Worm (Caenorhabditis elegans) whole organism, L3 larva: ENCODE results near the gene clec-126.

Experiments used
- R02D3.7 ChIP-seq: fragments of 150-350 bp; optimal IDR thresholded peaks from 2 replicates; lab custom pipeline; 2014; ENCODE audit warnings: missing biosample characterization, missing genetic modification characterization
- aly-2 ChIP-seq: fragments of 150-350 bp; optimal IDR thresholded peaks from 2 replicates; lab custom pipeline; 2014; ENCODE audit warnings: missing biosample characterization, missing genetic modification characterization
- ama-1 ChIP-seq: fragments of 150-350 bp; optimal IDR thresholded peaks from 2 replicates; lab custom pipeline; 2018
- ceh-82 ChIP-seq: fragments of 150-350 bp; optimal IDR thresholded peaks from 2 replicates; lab custom pipeline; 2014; ENCODE audit warnings: missing biosample characterization, missing genetic modification characterization
- ceh-9 ChIP-seq: sonication (generic microtip); optimal IDR thresholded peaks from 2 replicates; lab custom pipeline; 2018; ENCODE audit warnings: missing biosample characterization, missing genetic modification characterization
- daf-12 ChIP-seq: fragments of 150-350 bp; optimal IDR thresholded peaks from 2 replicates; lab custom pipeline; 2014; ENCODE audit warnings: missing biosample characterization, missing genetic modification reagents, missing genetic modification characterization
- egl-27 ChIP-seq: sonication (generic microtip); optimal IDR thresholded peaks from 4 replicates; lab custom pipeline; 2017; ENCODE audit warnings: missing biosample characterization, missing genetic modification reagents, missing genetic modification characterization
- elt-2 ChIP-seq: sonication (generic microtip); optimal IDR thresholded peaks from 2 replicates; lab custom pipeline; 2016; ENCODE audit warnings: missing genetic modification reagents, mild to moderate bottlenecking, missing genetic modification characterization, missing compliant biosample characterization
- elt-3 ChIP-seq, 3 experiments: fragments of 150-350 bp in 1 of 3; sonication (generic microtip) in 2 of 3; optimal IDR thresholded peaks; 2 replicates in 2 of 3; 4 replicates in 1 of 3; lab custom pipeline; 2014 to 2017; ENCODE audit warnings: missing biosample characterization in 3 of 3, missing genetic modification characterization in 3 of 3
- eor-1 ChIP-seq, 2 experiments: fragments of 150-350 bp; optimal IDR thresholded peaks; 2 replicates each; lab custom pipeline; 2014 to 2018; ENCODE audit warnings: missing biosample characterization in 2 of 2, missing genetic modification characterization in 2 of 2
- fkh-10 ChIP-seq: sonication (generic microtip); optimal IDR thresholded peaks from 2 replicates; lab custom pipeline; 2017; ENCODE audit warnings: missing biosample characterization, missing genetic modification reagents, missing genetic modification characterization
- fkh-2 ChIP-seq: fragments of 150-350 bp; optimal IDR thresholded peaks from 2 replicates; lab custom pipeline; 2014; ENCODE audit warnings: missing biosample characterization, missing genetic modification reagents, missing genetic modification characterization
- fos-1 ChIP-seq: fragments of 150-350 bp; optimal IDR thresholded peaks from 2 replicates; lab custom pipeline; 2014; ENCODE audit warnings: missing biosample characterization, missing genetic modification characterization
- hmg-11 ChIP-seq: sonication (generic microtip); optimal IDR thresholded peaks from 2 replicates; lab custom pipeline; 2016; ENCODE audit warnings: missing genetic modification characterization, missing compliant biosample characterization
- jun-1 ChIP-seq: fragments of 150-350 bp; optimal IDR thresholded peaks from 2 replicates; lab custom pipeline; 2014; ENCODE audit warnings: missing biosample characterization, missing genetic modification reagents, missing genetic modification characterization
- lin-15B ChIP-seq: fragments of 150-350 bp; optimal IDR thresholded peaks from 2 replicates; lab custom pipeline; 2014; ENCODE audit warnings: missing biosample characterization, missing genetic modification characterization
- lin-39 ChIP-seq: fragments of 150-350 bp; optimal IDR thresholded peaks from 2 replicates; lab custom pipeline; 2018; ENCODE audit warnings: missing biosample characterization, missing genetic modification reagents, missing genetic modification characterization
- lsy-12 ChIP-seq: sonication (generic microtip); optimal IDR thresholded peaks from 2 replicates; lab custom pipeline; 2016; ENCODE audit warnings: mild to moderate bottlenecking, missing genetic modification characterization, missing compliant biosample characterization
- mdl-1 ChIP-seq: fragments of 150-350 bp; optimal IDR thresholded peaks from 2 replicates; lab custom pipeline; 2014; ENCODE audit warnings: missing biosample characterization, missing genetic modification characterization
- nfya-1 ChIP-seq: sonication (generic microtip); optimal IDR thresholded peaks from 2 replicates; lab custom pipeline; 2017; ENCODE audit warnings: missing genetic modification characterization, mild to moderate bottlenecking, missing compliant biosample characterization, antibody characterized with exemption, moderate library complexity; ENCODE audit not compliant: insufficient read depth
- nhr-11 ChIP-seq: fragments of 150-350 bp; optimal IDR thresholded peaks from 2 replicates; lab custom pipeline; 2014; ENCODE audit warnings: missing biosample characterization, missing genetic modification characterization
- nhr-12 ChIP-seq: fragments of 150-350 bp; optimal IDR thresholded peaks from 2 replicates; lab custom pipeline; 2014; ENCODE audit warnings: missing biosample characterization, missing genetic modification characterization
- nhr-23 ChIP-seq: fragments of 150-350 bp; optimal IDR thresholded peaks from 2 replicates; lab custom pipeline; 2014; ENCODE audit warnings: missing biosample characterization, missing genetic modification reagents, missing genetic modification characterization
- nhr-237 ChIP-seq: fragments of 150-350 bp; optimal IDR thresholded peaks from 2 replicates; lab custom pipeline; 2014; ENCODE audit warnings: missing biosample characterization, missing genetic modification characterization
- nhr-25 ChIP-seq: sonication (generic microtip); optimal IDR thresholded peaks from 2 replicates; lab custom pipeline; 2017; ENCODE audit warnings: missing biosample characterization, missing genetic modification characterization
- nhr-28 ChIP-seq: fragments of 150-350 bp; optimal IDR thresholded peaks from 2 replicates; lab custom pipeline; 2014; ENCODE audit warnings: missing biosample characterization, missing genetic modification characterization
- nhr-43 ChIP-seq: sonication (generic microtip); optimal IDR thresholded peaks from 2 replicates; lab custom pipeline; 2016; ENCODE audit warnings: mild to moderate bottlenecking, missing genetic modification characterization, missing compliant biosample characterization; ENCODE audit not compliant: poor library complexity, severe bottlenecking
- nhr-67 ChIP-seq: fragments of 150-350 bp; optimal IDR thresholded peaks from 2 replicates; lab custom pipeline; 2014; ENCODE audit warnings: missing biosample characterization, missing genetic modification characterization
- nhr-76 ChIP-seq: fragments of 150-350 bp; sonication (generic microtip); optimal IDR thresholded peaks from 5 replicates; lab custom pipeline; 2014; ENCODE audit warnings: missing biosample characterization, missing genetic modification characterization
- nhr-77 ChIP-seq: fragments of 150-350 bp; optimal IDR thresholded peaks from 2 replicates; lab custom pipeline; 2014; ENCODE audit warnings: missing biosample characterization, missing genetic modification characterization
- pha-4 ChIP-seq: fragments of 150-350 bp; optimal IDR thresholded peaks from 2 replicates; lab custom pipeline; 2014; ENCODE audit warnings: missing biosample characterization, missing genetic modification reagents, missing genetic modification characterization
- pqm-1 ChIP-seq: fragments of 150-350 bp; optimal IDR thresholded peaks from 2 replicates; lab custom pipeline; 2017; ENCODE audit warnings: missing biosample characterization, missing genetic modification characterization, inconsistent platforms
- sea-2 ChIP-seq: fragments of 150-350 bp; sonication (generic microtip); optimal IDR thresholded peaks from 4 replicates; lab custom pipeline; 2014; ENCODE audit warnings: missing biosample characterization, missing genetic modification reagents, missing genetic modification characterization
- skn-1 ChIP-seq: fragments of 150-350 bp; optimal IDR thresholded peaks from 2 replicates; lab custom pipeline; 2014; ENCODE audit warnings: missing biosample characterization, missing genetic modification characterization
- snpc-4 ChIP-seq: fragments of 150-350 bp; optimal IDR thresholded peaks from 2 replicates; lab custom pipeline; 2014; ENCODE audit warnings: missing biosample characterization, missing genetic modification characterization
- tbx-2 ChIP-seq: sonication (generic microtip); optimal IDR thresholded peaks from 2 replicates; lab custom pipeline; 2016; ENCODE audit warnings: mild to moderate bottlenecking, missing genetic modification characterization, missing compliant biosample characterization
- unc-39 ChIP-seq: sonication (generic microtip); optimal IDR thresholded peaks from 4 replicates; lab custom pipeline; 2017; ENCODE audit warnings: missing biosample characterization, missing genetic modification characterization
- unc-62 ChIP-seq: fragments of 150-350 bp; sonication (generic microtip); optimal IDR thresholded peaks from 4 replicates; lab custom pipeline; 2014; ENCODE audit warnings: missing biosample characterization, missing genetic modification reagents, missing genetic modification characterization
- zag-1 ChIP-seq: fragments of 150-350 bp; optimal IDR thresholded peaks from 2 replicates; lab custom pipeline; 2014; ENCODE audit warnings: missing biosample characterization, missing genetic modification characterization
- ztf-11 ChIP-seq: fragments of 150-350 bp; optimal IDR thresholded peaks from 2 replicates; lab custom pipeline; 2014; ENCODE audit warnings: missing biosample characterization, missing genetic modification characterization
- ztf-4 ChIP-seq: fragments of 150-350 bp; optimal IDR thresholded peaks from 2 replicates; lab custom pipeline; 2014; ENCODE audit warnings: missing biosample characterization, missing genetic modification characterization

clec-126 gene

DNA sequence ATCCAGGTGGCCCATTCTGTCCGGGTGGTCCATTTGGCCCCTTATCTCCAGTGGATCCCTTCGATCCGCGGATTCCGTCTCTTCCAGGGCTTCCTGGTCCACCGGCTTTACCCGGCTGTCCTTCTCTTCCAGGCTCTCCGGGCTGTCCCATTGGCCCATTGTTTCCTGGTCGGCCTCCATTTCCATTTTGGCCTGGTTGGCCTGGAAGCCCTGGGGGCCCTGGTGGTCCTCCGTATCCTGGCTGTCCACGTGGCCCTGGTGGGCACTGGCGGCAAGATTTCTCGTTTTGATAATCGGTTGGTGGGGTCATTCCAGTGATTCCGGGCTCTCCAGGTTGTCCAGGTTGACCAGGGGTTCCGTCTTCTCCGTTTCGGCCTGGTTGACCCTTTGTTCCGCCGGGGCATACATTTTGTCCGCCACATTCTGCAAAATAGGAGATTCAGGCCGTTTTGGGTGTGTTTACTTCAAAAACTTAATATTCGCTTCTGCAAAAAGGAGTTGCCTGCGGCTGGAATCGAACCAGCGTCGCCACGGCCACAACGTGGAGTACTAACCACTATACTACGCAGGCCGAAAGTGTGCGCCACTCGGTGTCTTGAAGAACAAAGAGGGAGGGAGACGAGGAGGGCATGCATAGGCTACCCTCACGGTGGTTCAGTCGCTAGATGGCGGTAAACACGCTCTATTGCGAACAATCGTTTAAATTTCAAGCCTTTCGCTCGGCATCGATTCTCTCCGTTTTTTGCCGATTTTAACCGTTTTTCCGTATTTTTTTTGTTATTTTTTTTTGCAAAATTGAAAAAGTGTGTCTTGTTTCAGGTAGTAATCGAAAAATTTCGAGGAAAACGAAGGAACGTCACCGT lies 1.9 kb downstream of the clec-126 start, which contains the start of gene W09G10.9:
W09G10.9 (plus strand) TSS at position 813 of the 863 bp plus-strand sequence.
- TF ChIP-seq aly-2 (tag; lab: Kevin White, UChicago) (no peak), pha-4 (peak; percentile 30), zag-1 (tag; lab: Kevin White, UChicago) (no peak), mdl-1 (tag; lab: Kevin White, UChicago) (no peak), tbx-2 (tag; lab: Kevin White, UChicago) (no peak), jun-1 (tag; lab: Kevin White, UChicago) (no peak), nhr-23 (tag; lab: Kevin White, UChicago) (peak; percentile 40), skn-1 (peak; percentile 27), nhr-237 (tag; lab: Kevin White, UChicago) (no peak), fos-1 (no peak), nhr-25 (tag; lab: Kevin White, UChicago) (peak; percentile 3), nhr-43 (tag; lab: Kevin White, UChicago) (peak; percentile 38), ztf-4 (tag; lab: Kevin White, UChicago) (no peak), nhr-67 (tag; lab: Kevin White, UChicago) (no peak), lin-15B (tag; lab: Kevin White, UChicago) (peak; percentile 73), nhr-12 (tag; lab: Kevin White, UChicago) (no peak), ceh-82 (no peak), nhr-77 (no peak), R02D3.7 (no peak), hmg-11 (peak; percentile 79), pqm-1 (peak; percentile 8), nhr-76 (tag; lab: Kevin White, UChicago) (no peak), lsy-12 (tag; lab: Kevin White, UChicago) (peak; percentile 4), fkh-10 (GFP tag; lab: Kevin White, UChicago) (no peak), snpc-4 (tag; lab: Kevin White, UChicago) (peak; percentile 25), ama-1 (lab: Kevin White, UChicago) (no peak), unc-39 (tag; lab: Kevin White, UChicago) (no peak), sea-2 (no peak), unc-62 (no peak), ceh-9 (tag; lab: Kevin White, UChicago) (no peak), egl-27 (tag; lab: Kevin White, UChicago) (no peak), eor-1 (tag; optimal IDR thresholded peaks at IDR 0.05; lab: Kevin White, UChicago) (no peak), daf-12 (no peak), elt-3 (tag; optimal IDR thresholded peaks at IDR 0.05; lab: Kevin White, UChicago) (no peak), fkh-2 (tag; lab: Kevin White, UChicago) (no peak), ztf-11 (tag; lab: Kevin White, UChicago) (no peak), nfya-1 (tag; lab: Kevin White, UChicago) (peak; percentile 45), lin-39 (tag; lab: Kevin White, UChicago) (peak; percentile 31), elt-2 (tag; lab: Kevin White, UChicago) (peak; percentile 42), nhr-28 (no peak)

DNA sequence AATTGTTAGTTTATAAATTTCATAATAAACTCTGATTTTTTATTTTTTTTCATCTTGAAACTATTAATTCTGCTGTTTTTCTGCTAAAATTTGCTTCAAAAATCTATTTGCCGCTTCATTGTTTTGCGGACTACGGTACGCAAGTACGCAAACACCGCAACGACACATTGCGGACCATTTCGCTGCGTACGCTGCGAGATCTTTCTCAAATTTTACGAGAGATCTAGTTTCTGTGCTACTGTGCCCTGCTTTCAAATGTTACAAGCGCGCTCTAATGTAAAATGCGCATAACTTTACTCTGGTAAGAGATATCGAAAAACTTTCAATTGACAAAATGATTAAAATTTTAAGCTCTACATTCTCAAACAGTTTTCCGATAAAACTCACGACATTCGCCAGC lies 4.3 kb downstream of the clec-126 start:
- TF ChIP-seq nfya-1 (tag; lab: Kevin White, UChicago): peak; percentile 75
- peak; percentile 83 for TF ChIP-seq lin-15B (tag; lab: Kevin White, UChicago)
- TF ChIP-seq pha-4: peak; percentile 49
- TF ChIP-seq R02D3.7: peak; percentile 14
- TF ChIP-seq snpc-4 (tag; lab: Kevin White, UChicago): peak; percentile 2
- TF ChIP-seq nhr-23 (tag; lab: Kevin White, UChicago): peak; percentile 70
- peak; percentile 42 for TF ChIP-seq nhr-11
- peak; percentile 33 for TF ChIP-seq nhr-43 (tag; lab: Kevin White, UChicago)
- TF ChIP-seq lin-39 (tag; lab: Kevin White, UChicago): peak; percentile 52
- TF ChIP-seq, all 47 proteins: peak for 9; not testable (repeated sequence) for 38
